Worm (Caenorhabditis elegans): ENCODE measurements around the gene F59E11.5.
A peak's percentile ranks its signal among the peaks of the same experiment; 100 is the strongest.

Gene F59E11.5

ce11 chrV:8994801-8995200 is at the start of gene F59E11.5:
TSS of gene F59E11.5 (plus strand) at chrV:8995101.
- TF ChIP-seq flt-1 (GFP tag; IDR thresholded peaks at IDR 0.05) (no peak), tra-4 (tag; optimal IDR thresholded peaks at IDR 0.05) (no peak), hmbx-1 (tag; optimal IDR thresholded peaks at IDR 0.05) (no peak), ceh-36 (tag; optimal IDR thresholded peaks at IDR 0.05) (no peak), aly-1 (tag; optimal IDR thresholded peaks at IDR 0.05) (no peak)

ce11 chrV:8946142-8946541 is 48.8 kb upstream of the F59E11.5 start:
- TF ChIP-seq pes-1 (GFP tag; IDR thresholded peaks at IDR 0.05): no peak
- TF ChIP-seq tra-4 (tag; optimal IDR thresholded peaks at IDR 0.05): no peak
- no peak for TF ChIP-seq F13C5.2 (tag; optimal IDR thresholded peaks at IDR 0.05)
- TF ChIP-seq aly-1 (tag; optimal IDR thresholded peaks at IDR 0.05): no peak
- TF ChIP-seq hmbx-1 (tag; optimal IDR thresholded peaks at IDR 0.05): no peak
- no peak for TF ChIP-seq ets-7 (tag; optimal IDR thresholded peaks at IDR 0.05)
- no peak for TF ChIP-seq ceh-13 (GFP tag; optimal IDR thresholded peaks at IDR 0.05)
- TF ChIP-seq hmg-4 (GFP tag; optimal IDR thresholded peaks at IDR 0.05): no peak
- TF ChIP-seq tbx-11 (GFP tag; IDR thresholded peaks at IDR 0.05): no peak
- no peak for TF ChIP-seq tbx-37 (GFP tag; conservative IDR thresholded peaks at IDR 0.05)
- TF ChIP-seq B0310.2 (tag; optimal IDR thresholded peaks at IDR 0.05): no peak
- no peak for TF ChIP-seq scrt-1 (GFP tag; IDR thresholded peaks at IDR 0.05)
- TF ChIP-seq ama-1 (optimal IDR thresholded peaks at IDR 0.05): no peak
- no peak for TF ChIP-seq hnd-1 (tag; optimal IDR thresholded peaks at IDR 0.05)

- TF ChIP-seq F13C5.2 (tag; optimal IDR thresholded peaks at IDR 0.05) (no peak), tbx-37 (GFP tag; conservative IDR thresholded peaks at IDR 0.05) (no peak), hnd-1 (tag; optimal IDR thresholded peaks at IDR 0.05) (no peak), ets-7 (tag; optimal IDR thresholded peaks at IDR 0.05) (no peak), B0310.2 (tag; optimal IDR thresholded peaks at IDR 0.05) (no peak), ceh-13 (GFP tag; optimal IDR thresholded peaks at IDR 0.05) (no peak), ceh-36 (tag; optimal IDR thresholded peaks at IDR 0.05) (no peak)
Observed at ce11 chrV:8947499-8947898, 47.4 kb upstream of the F59E11.5 start, which contains the start of gene gck-1. TSS of gene gck-1 (plus strand) at chrV:8947799.

ce11 chrV:8948365-8948764 is 46.5 kb upstream of the F59E11.5 start:
- TF ChIP-seq sea-1 (GFP tag; conservative IDR thresholded peaks at IDR 0.05): no peak
- no peak for TF ChIP-seq B0310.2 (tag; optimal IDR thresholded peaks at IDR 0.05)
- no peak for TF ChIP-seq hmbx-1 (tag; optimal IDR thresholded peaks at IDR 0.05)
- no peak for TF ChIP-seq tbx-11 (GFP tag; IDR thresholded peaks at IDR 0.05)
- no peak for TF ChIP-seq tbx-37 (GFP tag; conservative IDR thresholded peaks at IDR 0.05)
- TF ChIP-seq ceh-36 (tag; optimal IDR thresholded peaks at IDR 0.05): no peak
- no peak for TF ChIP-seq ama-1 (optimal IDR thresholded peaks at IDR 0.05)
- TF ChIP-seq scrt-1 (GFP tag; IDR thresholded peaks at IDR 0.05): no peak
- no peak for TF ChIP-seq aly-1 (tag; optimal IDR thresholded peaks at IDR 0.05)
- TF ChIP-seq pes-1 (GFP tag; IDR thresholded peaks at IDR 0.05): no peak
- no peak for TF ChIP-seq hmg-4 (GFP tag; optimal IDR thresholded peaks at IDR 0.05)
- no peak for TF ChIP-seq flt-1 (GFP tag; IDR thresholded peaks at IDR 0.05)
- no peak for TF ChIP-seq F13C5.2 (tag; optimal IDR thresholded peaks at IDR 0.05)
- TF ChIP-seq hnd-1 (tag; optimal IDR thresholded peaks at IDR 0.05): no peak
- no peak for TF ChIP-seq tra-4 (tag; optimal IDR thresholded peaks at IDR 0.05)
- TF ChIP-seq ets-7 (tag; optimal IDR thresholded peaks at IDR 0.05): no peak

- TF ChIP-seq hmbx-1 (tag; optimal IDR thresholded peaks at IDR 0.05): no peak
- TF ChIP-seq hnd-1 (tag; optimal IDR thresholded peaks at IDR 0.05): no peak
- TF ChIP-seq ets-7 (tag; optimal IDR thresholded peaks at IDR 0.05): no peak
- TF ChIP-seq ama-1 (optimal IDR thresholded peaks at IDR 0.05): no peak
- TF ChIP-seq tbx-11 (GFP tag; IDR thresholded peaks at IDR 0.05): no peak
- no peak for TF ChIP-seq ceh-13 (GFP tag; optimal IDR thresholded peaks at IDR 0.05)
- no peak for TF ChIP-seq flt-1 (GFP tag; IDR thresholded peaks at IDR 0.05)
- no peak for TF ChIP-seq hmg-4 (GFP tag; optimal IDR thresholded peaks at IDR 0.05)
- no peak for TF ChIP-seq tra-4 (tag; optimal IDR thresholded peaks at IDR 0.05)
- no peak for TF ChIP-seq scrt-1 (GFP tag; IDR thresholded peaks at IDR 0.05)
- no peak for TF ChIP-seq aly-1 (tag; optimal IDR thresholded peaks at IDR 0.05)
- TF ChIP-seq F13C5.2 (tag; optimal IDR thresholded peaks at IDR 0.05): no peak
- no peak for TF ChIP-seq sea-1 (GFP tag; conservative IDR thresholded peaks at IDR 0.05)
- no peak for TF ChIP-seq pes-1 (GFP tag; IDR thresholded peaks at IDR 0.05)
- TF ChIP-seq tbx-37 (GFP tag; conservative IDR thresholded peaks at IDR 0.05): no peak
- TF ChIP-seq ceh-36 (tag; optimal IDR thresholded peaks at IDR 0.05): no peak
Observed at ce11 chrV:8948996-8949395, 45.9 kb upstream of the F59E11.5 start.

- TF ChIP-seq ama-1 (optimal IDR thresholded peaks at IDR 0.05): no peak
- no peak for TF ChIP-seq tbx-11 (GFP tag; IDR thresholded peaks at IDR 0.05)
- peak; percentile 19 for TF ChIP-seq hmg-4 (GFP tag; optimal IDR thresholded peaks at IDR 0.05)
- TF ChIP-seq aly-1 (tag; optimal IDR thresholded peaks at IDR 0.05): no peak
Observed at ce11 chrV:8949873-8950272, 45.0 kb upstream of the F59E11.5 start.

ce11 chrV:8956387-8957095 is 38.4 kb upstream of the F59E11.5 start, which contains the start of gene ttc-17:
TSS of gene ttc-17 (plus strand) at chrV:8957045.
- no peak for TF ChIP-seq ets-7 (tag; optimal IDR thresholded peaks at IDR 0.05)

ce11 chrV:8964055-8964758 is 30.7 kb upstream of the F59E11.5 start, which contains the start of gene nhr-44:
TSS of gene nhr-44 (minus strand) at chrV:8964105.
- TF ChIP-seq tbx-11 (GFP tag; IDR thresholded peaks at IDR 0.05): no peak
- TF ChIP-seq aly-1 (tag; optimal IDR thresholded peaks at IDR 0.05): no peak
- no peak for TF ChIP-seq pes-1 (GFP tag; IDR thresholded peaks at IDR 0.05)
- no peak for TF ChIP-seq flt-1 (GFP tag; IDR thresholded peaks at IDR 0.05)
- TF ChIP-seq sea-1 (GFP tag; conservative IDR thresholded peaks at IDR 0.05): no peak
- no peak for TF ChIP-seq hnd-1 (tag; optimal IDR thresholded peaks at IDR 0.05)
- no peak for TF ChIP-seq tra-4 (tag; optimal IDR thresholded peaks at IDR 0.05)
- no peak for TF ChIP-seq ets-7 (tag; optimal IDR thresholded peaks at IDR 0.05)
- TF ChIP-seq B0310.2 (tag; optimal IDR thresholded peaks at IDR 0.05): no peak
- TF ChIP-seq ceh-13 (GFP tag; optimal IDR thresholded peaks at IDR 0.05): no peak
- no peak for TF ChIP-seq F13C5.2 (tag; optimal IDR thresholded peaks at IDR 0.05)
- TF ChIP-seq hmg-4 (GFP tag; optimal IDR thresholded peaks at IDR 0.05): no peak
- TF ChIP-seq ama-1 (optimal IDR thresholded peaks at IDR 0.05): no peak
- TF ChIP-seq tbx-37 (GFP tag; conservative IDR thresholded peaks at IDR 0.05): no peak
- TF ChIP-seq hmbx-1 (tag; optimal IDR thresholded peaks at IDR 0.05): no peak
- TF ChIP-seq ceh-36 (tag; optimal IDR thresholded peaks at IDR 0.05): no peak
- TF ChIP-seq scrt-1 (GFP tag; IDR thresholded peaks at IDR 0.05): no peak
